Fruit fly (Drosophila melanogaster): ENCODE data around the gene CG12983.

The CG12983 gene

dm6 chr3L:20923030-20923591 is 43.5 kb downstream of the CG12983 start (continued):
- TF ChIP-seq gcm (GFP tag; optimal IDR thresholded peaks at IDR 0.05), result peak; percentile 40
- TF ChIP-seq CG12236 (GFP tag; optimal IDR thresholded peaks at IDR 0.05), result peak; percentile 28
- no peak for TF ChIP-seq CG1233 (GFP tag; optimal IDR thresholded peaks at IDR 0.05)
- TF ChIP-seq Taf1 (GFP tag; IDR thresholded peaks at IDR 0.05), result no peak
- no peak for TF ChIP-seq wor (GFP tag; IDR thresholded peaks at IDR 0.05)
- TF ChIP-seq vfl (GFP tag; optimal IDR thresholded peaks at IDR 0.05), result no peak
- peak; percentile 49 for TF ChIP-seq ATbp (GFP tag; optimal IDR thresholded peaks at IDR 0.05)
- TF ChIP-seq Max (GFP tag; optimal IDR thresholded peaks at IDR 0.05), result no peak
- no peak for TF ChIP-seq CG13287 (GFP tag; IDR thresholded peaks at IDR 0.05; ENCODE audit: partially characterized antibody)
- TF ChIP-seq Myb (GFP tag; optimal IDR thresholded peaks at IDR 0.05), result peak; percentile 5
- no peak for TF ChIP-seq jumu (GFP tag; optimal IDR thresholded peaks at IDR 0.05)
- TF ChIP-seq sim (GFP tag; IDR thresholded peaks at IDR 0.05), result no peak
- TF ChIP-seq her (GFP tag; optimal IDR thresholded peaks at IDR 0.05), result no peak
- TF ChIP-seq CG10979 (tag; optimal IDR thresholded peaks at IDR 0.05), result peak; percentile 73
- peak; percentile 53 for TF ChIP-seq fd102C (GFP tag; optimal IDR thresholded peaks at IDR 0.05)
- no peak for TF ChIP-seq Stat92E (GFP tag; optimal IDR thresholded peaks at IDR 0.05)
- TF ChIP-seq E2f1 (GFP tag; IDR thresholded peaks at IDR 0.05), result no peak
- peak; percentile 60 for TF ChIP-seq Oli (tag; optimal IDR thresholded peaks at IDR 0.05)
- TF ChIP-seq seq (GFP tag; IDR thresholded peaks at IDR 0.05), result no peak
- TF ChIP-seq repo (GFP tag; optimal IDR thresholded peaks at IDR 0.05), result no peak
- no peak for TF ChIP-seq CG32532 (GFP tag; IDR thresholded peaks at IDR 0.05)
- peak; percentile 16 for TF ChIP-seq CG12219 (GFP tag; optimal IDR thresholded peaks at IDR 0.05)
- no peak for TF ChIP-seq HLHmδ (GFP tag; optimal IDR thresholded peaks at IDR 0.05)
- TF ChIP-seq CG17568 (GFP tag; optimal IDR thresholded peaks at IDR 0.05), result no peak
- no peak for TF ChIP-seq hb (GFP tag; IDR thresholded peaks at IDR 0.05; ENCODE audit: partially characterized antibody)
- TF ChIP-seq CG8388 (GFP tag; optimal IDR thresholded peaks at IDR 0.05), result peak; percentile 55
- peak; percentile 63 for TF ChIP-seq phol (tag; optimal IDR thresholded peaks at IDR 0.05)
- TF ChIP-seq CG12391 (tag; optimal IDR thresholded peaks at IDR 0.05), result peak; percentile 61
- 0 out of 3 replicates have a peak, but pooled peaks have one; percentile 17 for TF ChIP-seq CG3726 (GFP tag; IDR thresholded peaks at IDR 0.05)
- TF ChIP-seq ap (GFP tag; IDR thresholded peaks at IDR 0.05), result no peak
- no peak for TF ChIP-seq fd3F (GFP tag; optimal IDR thresholded peaks at IDR 0.05)
- no peak for TF ChIP-seq CG31224 (GFP tag; IDR thresholded peaks at IDR 0.05)
- no peak for TF ChIP-seq Ets97D (GFP tag; optimal IDR thresholded peaks at IDR 0.05)
- no peak for TF ChIP-seq Atf6 (GFP tag; IDR thresholded peaks at IDR 0.05)
- peak; percentile 21 for TF ChIP-seq CG33213 (GFP tag; optimal IDR thresholded peaks at IDR 0.05)
- no peak for TF ChIP-seq CG30020 (tag; optimal IDR thresholded peaks at IDR 0.05)
- TF ChIP-seq CG13123 (GFP tag; optimal IDR thresholded peaks at IDR 0.05), result no peak
- TF ChIP-seq pb (GFP tag; optimal IDR thresholded peaks at IDR 0.05), result no peak
- no peak for TF ChIP-seq gce (GFP tag; IDR thresholded peaks at IDR 0.05)
- no peak for TF ChIP-seq slou (GFP tag; optimal IDR thresholded peaks at IDR 0.05)
- TF ChIP-seq ewg (GFP tag; optimal IDR thresholded peaks at IDR 0.05), result peak; percentile 20
- peak; percentile 10; the same call in 1 of the 2 replicates for TF ChIP-seq sens-2 (GFP tag; IDR thresholded peaks at IDR 0.05)
- no peak for TF ChIP-seq lov (optimal IDR thresholded peaks at IDR 0.05)
- TF ChIP-seq lov (GFP tag; IDR thresholded peaks at IDR 0.05), result no peak
- no peak for TF ChIP-seq CG14050 (GFP tag; IDR thresholded peaks at IDR 0.05)
- TF ChIP-seq CG4328 (GFP tag; optimal IDR thresholded peaks at IDR 0.05), result no peak
- no peak for TF ChIP-seq NK7.1 (GFP tag; optimal IDR thresholded peaks at IDR 0.05)
- no peak for TF ChIP-seq chinmo (GFP tag; IDR thresholded peaks at IDR 0.05; ENCODE audit: partially characterized antibody)
- no peak for TF ChIP-seq CG11093 (GFP tag; IDR thresholded peaks at IDR 0.05)
- no peak for TF ChIP-seq sr (GFP tag; IDR thresholded peaks at IDR 0.05)
- TF ChIP-seq Rfx (GFP tag; IDR thresholded peaks at IDR 0.05), result no peak
